Worm (Caenorhabditis elegans) whole organism, L4 larva: Measurements from ENCODE around the gene R13A5.7.

ENCODE experiments used
- F26F4.8 ChIP-seq: fragments of 200-800 bp; sonication (Bioruptor generic); conservative IDR thresholded peaks from 2 replicates; pipeline ENCODE4 v1.3.6; 2022; ENCODE audit warnings: missing genetic modification characterization, missing compliant biosample characterization
- T26A8.4 ChIP-seq: fragments of 200-800 bp; sonication (Bioruptor generic); IDR thresholded peaks from 2 replicates; pipeline ENCODE4 v1.3.6; 2022; ENCODE audit warnings: missing genetic modification characterization, missing compliant biosample characterization
- ZK546.5 ChIP-seq, 2 experiments: sonication (generic microtip); optimal IDR thresholded peaks; 2 replicates each; lab custom pipeline; 2017; ENCODE audit warnings: missing biosample characterization in 2 of 2, missing genetic modification characterization in 2 of 2
- aha-1 ChIP-seq: fragments of 150-350 bp; peaks from one replicate; lab custom pipeline; 2014; ENCODE audit warnings: missing biosample characterization, missing genetic modification characterization
- arid-1 ChIP-seq: fragments of 200-800 bp; sonication (Bioruptor generic); conservative IDR thresholded peaks from 2 replicates; pipeline ENCODE4 v1.3.6; 2022; ENCODE audit warnings: missing genetic modification reagents, missing genetic modification characterization, missing compliant biosample characterization
- ceh-20 ChIP-seq: fragments of 200-800 bp; sonication (Bioruptor generic); IDR thresholded peaks from 2 replicates; pipeline ENCODE4 v1.3.6; 2022; ENCODE audit warnings: missing genetic modification reagents, missing genetic modification characterization, missing compliant biosample characterization
- ceh-28 ChIP-seq: fragments of 150-350 bp; optimal IDR thresholded peaks from 2 replicates; lab custom pipeline; 2014; ENCODE audit warnings: missing biosample characterization, missing genetic modification reagents, missing genetic modification characterization
- ces-1 ChIP-seq: fragments of 150-350 bp; sonication (generic microtip); optimal IDR thresholded peaks from 4 replicates; lab custom pipeline; 2014; ENCODE audit warnings: missing biosample characterization, missing genetic modification reagents, missing genetic modification characterization
- daf-12 ChIP-seq: fragments of 150-350 bp; optimal IDR thresholded peaks from 2 replicates; lab custom pipeline; 2014; ENCODE audit warnings: missing biosample characterization, missing genetic modification reagents, missing genetic modification characterization
- dmd-6 ChIP-seq: fragments of 200-800 bp; sonication (Bioruptor generic); IDR thresholded peaks from 2 replicates; pipeline ENCODE4 v1.3.6; 2022; ENCODE audit warnings: missing genetic modification reagents, missing genetic modification characterization, missing compliant biosample characterization
- dmd-8 ChIP-seq: fragments of 200-800 bp; sonication (Bioruptor generic); IDR thresholded peaks from 2 replicates; pipeline ENCODE4 v1.3.6; 2022; ENCODE audit warnings: missing genetic modification characterization, missing compliant biosample characterization
- dmd-9 ChIP-seq: fragments of 200-800 bp; sonication (Bioruptor generic); IDR thresholded peaks from 2 replicates; pipeline ENCODE4 v1.3.6; 2022; ENCODE audit warnings: missing genetic modification reagents, missing genetic modification characterization, missing compliant biosample characterization
- duxl-1 ChIP-seq: sonication (generic microtip); optimal IDR thresholded peaks from 2 replicates; lab custom pipeline; 2016; ENCODE audit warnings: mild to moderate bottlenecking, missing genetic modification characterization, moderate library complexity, missing compliant biosample characterization; ENCODE audit not compliant: poor library complexity
- egl-43 ChIP-seq: fragments of 200-800 bp; sonication (Bioruptor generic); IDR thresholded peaks from 2 replicates; pipeline ENCODE4 v1.3.6; 2022; ENCODE audit warnings: missing genetic modification reagents, missing genetic modification characterization, missing compliant biosample characterization
- fkh-10 ChIP-seq: fragments of 150-350 bp; optimal IDR thresholded peaks from 2 replicates; lab custom pipeline; 2014; ENCODE audit warnings: missing biosample characterization, missing genetic modification reagents, missing genetic modification characterization
- jun-1 ChIP-seq: fragments of 150-350 bp; optimal IDR thresholded peaks from 2 replicates; lab custom pipeline; 2014; ENCODE audit warnings: missing biosample characterization, missing genetic modification reagents, missing genetic modification characterization
- lir-3 ChIP-seq: sonication (generic microtip); optimal IDR thresholded peaks from 2 replicates; lab custom pipeline; 2016; ENCODE audit warnings: mild to moderate bottlenecking, missing genetic modification characterization, missing compliant biosample characterization
- lsy-2 ChIP-seq, 2 experiments: fragments of 150-350 bp in 1 of 2; sonication (generic microtip) in 1 of 2; optimal IDR thresholded peaks; 2 replicates each; lab custom pipeline; 2014 to 2017; ENCODE audit warnings: missing biosample characterization in 2 of 2, missing genetic modification characterization in 2 of 2
- madf-9 ChIP-seq: fragments of 200-800 bp; sonication (Bioruptor generic); conservative IDR thresholded peaks from 2 replicates; pipeline ENCODE4 v1.3.6; 2022; ENCODE audit warnings: missing genetic modification reagents, missing genetic modification characterization, missing compliant biosample characterization
- mep-1 ChIP-seq: fragments of 150-350 bp; sonication (generic microtip); optimal IDR thresholded peaks from 3 replicates; lab custom pipeline; 2014; ENCODE audit warnings: missing biosample characterization, missing genetic modification characterization
- mxl-3 ChIP-seq: fragments of 200-800 bp; sonication (Bioruptor generic); optimal IDR thresholded peaks from 2 replicates; lab custom pipeline; 2018; ENCODE audit warnings: mild to moderate bottlenecking, missing genetic modification characterization, missing compliant biosample characterization
- nhr-102 ChIP-seq: sonication (generic microtip); optimal IDR thresholded peaks from 2 replicates; lab custom pipeline; 2016; ENCODE audit warnings: mild to moderate bottlenecking, missing genetic modification characterization, moderate library complexity, missing compliant biosample characterization
- nhr-111 ChIP-seq: fragments of 200-800 bp; sonication (Bioruptor generic); optimal IDR thresholded peaks from 2 replicates; lab custom pipeline; 2018; ENCODE audit warnings: mild to moderate bottlenecking, missing genetic modification characterization, missing compliant biosample characterization
- nhr-237 ChIP-seq: sonication (generic microtip); optimal IDR thresholded peaks from 2 replicates; lab custom pipeline; 2017; ENCODE audit warnings: missing biosample characterization, missing genetic modification characterization
- nhr-6 ChIP-seq: fragments of 150-350 bp; optimal IDR thresholded peaks from 2 replicates; lab custom pipeline; 2014; ENCODE audit warnings: missing biosample characterization, missing genetic modification characterization
- nhr-76 ChIP-seq: fragments of 150-350 bp; optimal IDR thresholded peaks from 2 replicates; lab custom pipeline; 2014; ENCODE audit warnings: missing biosample characterization, missing genetic modification characterization
- php-3 ChIP-seq: fragments of 200-800 bp; sonication (Bioruptor generic); IDR thresholded peaks from 2 replicates; pipeline ENCODE4 v1.3.6; 2022; ENCODE audit warnings: missing genetic modification reagents, missing genetic modification characterization, missing compliant biosample characterization
- pqm-1 ChIP-seq: sonication (generic microtip); optimal IDR thresholded peaks from 2 replicates; lab custom pipeline; 2017; ENCODE audit warnings: missing biosample characterization, missing genetic modification characterization
- snpc-1.2 ChIP-seq: fragments of 200-800 bp; sonication (Bioruptor generic); IDR thresholded peaks from 2 replicates; pipeline ENCODE4 v1.3.6; 2022; ENCODE audit warnings: missing genetic modification reagents, missing genetic modification characterization, missing compliant biosample characterization
- snpc-4 ChIP-seq: fragments of 150-350 bp; optimal IDR thresholded peaks from 2 replicates; lab custom pipeline; 2014; ENCODE audit warnings: missing biosample characterization, missing genetic modification characterization
- spr-1 ChIP-seq: sonication (generic microtip); optimal IDR thresholded peaks from 2 replicates; lab custom pipeline; 2016; ENCODE audit warnings: mild to moderate bottlenecking, missing genetic modification characterization, missing compliant biosample characterization
- spr-3 ChIP-seq: fragments of 200-800 bp; sonication (Bioruptor generic); optimal IDR thresholded peaks from 2 replicates; lab custom pipeline; 2018; ENCODE audit warnings: mild to moderate bottlenecking, missing genetic modification characterization, missing compliant biosample characterization
- tag-97 ChIP-seq: fragments of 200-800 bp; sonication (Bioruptor generic); IDR thresholded peaks from 2 replicates; pipeline ENCODE4 v1.3.6; 2022; ENCODE audit warnings: missing genetic modification characterization, missing compliant biosample characterization
- tra-1 ChIP-seq: fragments of 200-800 bp; sonication (Bioruptor generic); IDR thresholded peaks from 2 replicates; pipeline ENCODE4 v1.3.6; 2022; ENCODE audit warnings: missing genetic modification reagents, missing genetic modification characterization, missing compliant biosample characterization
- unc-62 ChIP-seq, 3 experiments: fragments of 150-350 bp in 1 of 3; sonication (generic microtip); optimal IDR thresholded peaks in 2 of 3; peaks in 1 of 3; 1 replicate in 1 of 3; 2 replicates in 2 of 3; lab custom pipeline; 2014 to 2017; ENCODE audit warnings: missing biosample characterization in 3 of 3, missing genetic modification characterization in 3 of 3, missing genetic modification reagents in 3 of 3, missing genotype in 1 of 3
- zfp-3 ChIP-seq: fragments of 200-800 bp; sonication (Bioruptor generic); conservative IDR thresholded peaks from 2 replicates; pipeline ENCODE4 v1.3.6; 2022; ENCODE audit warnings: missing genetic modification reagents, missing genetic modification characterization, missing compliant biosample characterization
- zip-2 ChIP-seq: fragments of 150-350 bp; optimal IDR thresholded peaks from 2 replicates; lab custom pipeline; 2014; ENCODE audit warnings: missing biosample characterization, missing genetic modification characterization

R13A5.7 gene

ce11 chrIII:7535347-7535746, 34.6 kb downstream of the R13A5.7 start:
- no peak for TF ChIP-seq zip-2 (tag; lab: Kevin White, UChicago)
- TF ChIP-seq dmd-8, result no peak
- no peak for TF ChIP-seq F26F4.8 (GFP tag; lab: Robert Waterston, UW)
- TF ChIP-seq lir-3 (tag; lab: Kevin White, UChicago), result no peak
- TF ChIP-seq spr-1, result no peak
- no peak for TF ChIP-seq pqm-1 (tag; lab: Kevin White, UChicago)
- TF ChIP-seq spr-3 (GFP tag; lab: Kevin White, UChicago), result no peak
- no peak for TF ChIP-seq nhr-76
- TF ChIP-seq snpc-1.2, result no peak
- no peak for TF ChIP-seq daf-12 (tag; lab: Kevin White, UChicago)
- no peak for TF ChIP-seq zfp-3 (GFP tag; lab: Robert Waterston, UW)
- no peak for TF ChIP-seq ZK546.5 (tag; optimal IDR thresholded peaks at IDR 0.05; lab: Kevin White, UChicago)
- no peak for TF ChIP-seq ces-1 (GFP tag; lab: Kevin White, UChicago)
- TF ChIP-seq, all 104 proteins: peak for 0

ce11 chrIII:7534648-7535047, 35.3 kb downstream of the R13A5.7 start:
- TF ChIP-seq nhr-237 (tag; lab: Kevin White, UChicago) (no peak), duxl-1 (tag; lab: Kevin White, UChicago) (peak; percentile 56), ceh-20 (GFP tag; lab: Robert Waterston, UW) (peak; percentile 51; the same call in 1 of the 2 replicates), mxl-3 (GFP tag; lab: Kevin White, UChicago) (peak; percentile 11), lsy-2 (tag; optimal IDR thresholded peaks at IDR 0.05; lab: Kevin White, UChicago) (peak in 1 of 2 experiments; percentile 76), tag-97 (GFP tag; lab: Robert Waterston, UW) (no peak), dmd-6 (GFP tag; lab: Robert Waterston, UW) (no peak), nhr-111 (GFP tag; lab: Kevin White, UChicago) (no peak), jun-1 (tag; lab: Kevin White, UChicago) (no peak), egl-43 (GFP tag; lab: Robert Waterston, UW) (no peak), fkh-10 (GFP tag; lab: Kevin White, UChicago) (no peak), zfp-3 (GFP tag; lab: Robert Waterston, UW) (no peak), tra-1 (GFP tag; lab: Robert Waterston, UW) (peak; percentile 60; the same call in 1 of the 2 replicates), unc-62 (GFP tag; optimal IDR thresholded peaks at IDR 0.05 in 1 of 2; lab: Kevin White, UChicago) (peak in 1 of 2 experiments; percentile 100), unc-62 (tag; optimal IDR thresholded peaks at IDR 0.05; lab: Kevin White, UChicago) (no peak), dmd-9 (GFP tag; lab: Robert Waterston, UW) (no peak), snpc-4 (tag; lab: Kevin White, UChicago) (no peak), mep-1 (tag; lab: Kevin White, UChicago) (peak; percentile 10), T26A8.4 (no peak), aha-1 (tag; lab: Kevin White, UChicago) (peak; percentile 30), madf-9 (GFP tag; lab: Robert Waterston, UW) (no peak), nhr-102 (tag; lab: Kevin White, UChicago) (no peak), ces-1 (GFP tag; lab: Kevin White, UChicago) (no peak)

DNA sequence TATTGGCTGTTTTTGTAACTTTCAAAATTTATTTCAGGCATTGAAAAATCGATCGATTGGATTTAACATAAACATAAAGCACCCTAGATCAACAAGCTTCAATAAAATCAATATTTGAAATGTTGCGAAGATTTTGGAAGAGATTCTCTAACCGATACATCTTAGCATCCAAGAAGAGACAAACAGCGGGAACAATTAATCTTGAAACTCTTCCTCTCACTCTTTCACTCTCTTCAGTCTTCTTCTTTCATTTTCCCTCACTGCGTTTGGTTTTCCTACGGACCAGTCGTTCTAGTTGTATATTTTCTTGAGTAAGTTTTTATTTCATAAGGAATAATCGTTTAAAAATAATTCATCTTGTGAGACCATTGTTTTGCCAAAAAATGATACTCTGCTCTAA, 36.9 kb downstream of the R13A5.7 start:
- TF ChIP-seq unc-62 (GFP tag; optimal IDR thresholded peaks at IDR 0.05 in 1 of 2; lab: Kevin White, UChicago) (peak in 1 of 2 experiments; percentile 66), unc-62 (tag; optimal IDR thresholded peaks at IDR 0.05; lab: Kevin White, UChicago) (no peak), nhr-102 (tag; lab: Kevin White, UChicago) (no peak), php-3 (GFP tag; lab: Robert Waterston, UW) (no peak), ceh-28 (tag; lab: Kevin White, UChicago) (peak; percentile 14), daf-12 (tag; lab: Kevin White, UChicago) (no peak), nhr-6 (tag; lab: Kevin White, UChicago) (no peak), arid-1 (GFP tag; lab: Robert Waterston, UW) (no peak)
- TF ChIP-seq, all 104 proteins: peak for 2
